Worm (Caenorhabditis elegans) whole organism, L4 larva: ENCODE measurements around the gene gbh-2.

Experiments used
- D1046.2 ChIP-seq: fragments of 200-800 bp; sonication (Bioruptor generic); IDR thresholded peaks from 2 replicates; pipeline ENCODE4 v1.3.6; 2022; ENCODE audit warnings: missing genetic modification characterization, missing compliant biosample characterization
- F10B5.3 ChIP-seq: sonication (generic microtip); optimal IDR thresholded peaks from 2 replicates; lab custom pipeline; 2016; ENCODE audit warnings: mild to moderate bottlenecking, missing genetic modification characterization, missing compliant biosample characterization
- F44E2.7 ChIP-seq: fragments of 200-800 bp; sonication (Bioruptor generic); IDR thresholded peaks from 2 replicates; pipeline ENCODE4 v2.1.2; 2022; ENCODE audit warnings: missing genetic modification characterization, missing compliant biosample characterization
- F49E8.2 ChIP-seq: sonication (generic microtip); optimal IDR thresholded peaks from 2 replicates; lab custom pipeline; 2016; ENCODE audit warnings: missing compliant biosample characterization, mild to moderate bottlenecking, missing genetic modification characterization, borderline replicate concordance
- T20F7.1 ChIP-seq: fragments of 200-800 bp; sonication (Bioruptor generic); optimal IDR thresholded peaks from 2 replicates; lab custom pipeline; 2018; ENCODE audit warnings: mild to moderate bottlenecking, missing genetic modification characterization, missing compliant biosample characterization
- Y105C5A.15 ChIP-seq: fragments of 200-800 bp; sonication (Bioruptor generic); IDR thresholded peaks from 2 replicates; pipeline ENCODE4 v1.3.6; 2022; ENCODE audit warnings: missing genetic modification characterization, missing compliant biosample characterization
- Y5F2A.4 ChIP-seq: fragments of 200-800 bp; sonication (Bioruptor generic); optimal IDR thresholded peaks from 2 replicates; lab custom pipeline; 2018; ENCODE audit warnings: mild to moderate bottlenecking, missing genetic modification characterization, missing compliant biosample characterization
- Y75B8A.6 ChIP-seq: fragments of 200-800 bp; sonication (Bioruptor generic); IDR thresholded peaks from 2 replicates; pipeline ENCODE4 v1.3.6; 2022; ENCODE audit warnings: missing genetic modification reagents, missing genetic modification characterization, missing compliant biosample characterization
- ZK337.2 ChIP-seq: fragments of 200-800 bp; sonication (Bioruptor generic); IDR thresholded peaks from 2 replicates; pipeline ENCODE4 v1.3.6; 2022; ENCODE audit warnings: missing genetic modification reagents, missing genetic modification characterization, missing compliant biosample characterization
- ama-1 ChIP-seq: fragments of 150-350 bp; optimal IDR thresholded peaks from 2 replicates; lab custom pipeline; 2014; ENCODE audit warnings: inconsistent platforms, mixed read lengths
- ceh-32 ChIP-seq: sonication (generic microtip); optimal IDR thresholded peaks from 2 replicates; lab custom pipeline; 2016; ENCODE audit warnings: mild to moderate bottlenecking, missing genetic modification characterization, missing compliant biosample characterization; ENCODE audit not compliant: poor library complexity
- ceh-82 ChIP-seq: sonication (generic microtip); optimal IDR thresholded peaks from 2 replicates; lab custom pipeline; 2017; ENCODE audit warnings: missing biosample characterization, missing genetic modification characterization
- ces-1 ChIP-seq: fragments of 150-350 bp; sonication (generic microtip); optimal IDR thresholded peaks from 4 replicates; lab custom pipeline; 2014; ENCODE audit warnings: missing biosample characterization, missing genetic modification reagents, missing genetic modification characterization
- cey-2 ChIP-seq: sonication (generic microtip); optimal IDR thresholded peaks from 3 replicates; lab custom pipeline; 2017; ENCODE audit warnings: missing genetic modification characterization, mild to moderate bottlenecking, missing compliant biosample characterization, antibody characterized with exemption, borderline replicate concordance; ENCODE audit not compliant: insufficient read depth
- daf-19 ChIP-seq: fragments of 200-800 bp; sonication (Bioruptor generic); conservative IDR thresholded peaks from 2 replicates; pipeline ENCODE4 v1.3.6; 2022; ENCODE audit warnings: missing genetic modification characterization, missing compliant biosample characterization
- dmd-6 ChIP-seq: fragments of 200-800 bp; sonication (Bioruptor generic); IDR thresholded peaks from 2 replicates; pipeline ENCODE4 v1.3.6; 2022; ENCODE audit warnings: missing genetic modification reagents, missing genetic modification characterization, missing compliant biosample characterization
- dmd-8 ChIP-seq: fragments of 200-800 bp; sonication (Bioruptor generic); IDR thresholded peaks from 2 replicates; pipeline ENCODE4 v1.3.6; 2022; ENCODE audit warnings: missing genetic modification characterization, missing compliant biosample characterization
- dmd-9 ChIP-seq: fragments of 200-800 bp; sonication (Bioruptor generic); IDR thresholded peaks from 2 replicates; pipeline ENCODE4 v1.3.6; 2022; ENCODE audit warnings: missing genetic modification reagents, missing genetic modification characterization, missing compliant biosample characterization
- dpl-1 ChIP-seq: fragments of 150-350 bp; optimal IDR thresholded peaks from 2 replicates; lab custom pipeline; 2014; ENCODE audit warnings: missing biosample characterization, missing genetic modification reagents, missing genetic modification characterization
- egl-27 ChIP-seq: sonication (generic microtip); optimal IDR thresholded peaks from 3 replicates; lab custom pipeline; 2017; ENCODE audit warnings: missing biosample characterization, missing genetic modification reagents, missing genetic modification characterization
- gei-8 ChIP-seq: fragments of 200-800 bp; sonication (Bioruptor generic); optimal IDR thresholded peaks from 2 replicates; lab custom pipeline; 2018; ENCODE audit warnings: mild to moderate bottlenecking, missing genetic modification characterization, missing compliant biosample characterization
- hif-1 ChIP-seq, 2 experiments: sonication (generic microtip); optimal IDR thresholded peaks; 2 replicates each; lab custom pipeline; 2016 to 2017; ENCODE audit warnings: missing compliant biosample characterization in 2 of 2, missing genetic modification characterization in 2 of 2, missing genetic modification reagents in 2 of 2, missing genotype in 2 of 2, mild to moderate bottlenecking in 1 of 2
- hlh-30 ChIP-seq: sonication (generic microtip); optimal IDR thresholded peaks from 2 replicates; lab custom pipeline; 2017; ENCODE audit warnings: antibody characterized with exemption, mild to moderate bottlenecking, missing genetic modification characterization, missing compliant biosample characterization; ENCODE audit not compliant: insufficient read depth
- hmg-1.1 ChIP-seq: fragments of 200-800 bp; sonication (Bioruptor generic); IDR thresholded peaks from 2 replicates; pipeline ENCODE4 v1.3.6; 2022; ENCODE audit warnings: missing genetic modification reagents, missing genetic modification characterization, missing compliant biosample characterization
- lin-1 ChIP-seq: fragments of 200-800 bp; sonication (Bioruptor generic); IDR thresholded peaks from 2 replicates; pipeline ENCODE4 v1.3.6; 2022; ENCODE audit warnings: missing genetic modification reagents, missing genetic modification characterization, missing compliant biosample characterization
- lin-13 ChIP-seq: fragments of 150-350 bp; optimal IDR thresholded peaks from 2 replicates; lab custom pipeline; 2014; ENCODE audit warnings: missing biosample characterization, missing genetic modification reagents, missing genetic modification characterization
- lin-15B ChIP-seq: fragments of 150-350 bp; sonication (generic microtip); optimal IDR thresholded peaks from 3 replicates; lab custom pipeline; 2014; ENCODE audit warnings: missing biosample characterization, missing genetic modification characterization
- lin-38 ChIP-seq: fragments of 200-800 bp; sonication (Bioruptor generic); IDR thresholded peaks from 2 replicates; pipeline ENCODE4 v1.3.6; 2022; ENCODE audit warnings: missing genetic modification reagents, missing genetic modification characterization, missing compliant biosample characterization
- mdt-29 ChIP-seq: fragments of 200-800 bp; sonication (Bioruptor generic); IDR thresholded peaks from 2 replicates; pipeline ENCODE4 v1.3.6; 2022; ENCODE audit warnings: missing genetic modification reagents, missing genetic modification characterization, missing compliant biosample characterization
- mep-1 ChIP-seq: fragments of 150-350 bp; sonication (generic microtip); optimal IDR thresholded peaks from 3 replicates; lab custom pipeline; 2014; ENCODE audit warnings: missing biosample characterization, missing genetic modification characterization
- mes-2 ChIP-seq: sonication (generic microtip); optimal IDR thresholded peaks from 2 replicates; lab custom pipeline; 2016; ENCODE audit warnings: missing genotype, mild to moderate bottlenecking, missing genetic modification characterization, missing compliant biosample characterization; ENCODE audit not compliant: poor library complexity, severe bottlenecking
- mxl-2 ChIP-seq: fragments of 200-800 bp; sonication (Bioruptor generic); conservative IDR thresholded peaks from 2 replicates; pipeline ENCODE4 v1.3.6; 2022; ENCODE audit warnings: missing genetic modification reagents, missing genetic modification characterization, missing compliant biosample characterization
- mxl-3 ChIP-seq: fragments of 200-800 bp; sonication (Bioruptor generic); optimal IDR thresholded peaks from 2 replicates; lab custom pipeline; 2018; ENCODE audit warnings: mild to moderate bottlenecking, missing genetic modification characterization, missing compliant biosample characterization
- nhr-102 ChIP-seq: sonication (generic microtip); optimal IDR thresholded peaks from 2 replicates; lab custom pipeline; 2016; ENCODE audit warnings: mild to moderate bottlenecking, missing genetic modification characterization, moderate library complexity, missing compliant biosample characterization
- nhr-11 ChIP-seq: fragments of 150-350 bp; optimal IDR thresholded peaks from 2 replicates; lab custom pipeline; 2014; ENCODE audit warnings: missing biosample characterization, missing genetic modification characterization
- nhr-237 ChIP-seq: sonication (generic microtip); optimal IDR thresholded peaks from 2 replicates; lab custom pipeline; 2017; ENCODE audit warnings: missing biosample characterization, missing genetic modification characterization
- nhr-25 ChIP-seq: sonication (generic microtip); optimal IDR thresholded peaks from 2 replicates; lab custom pipeline; 2017; ENCODE audit warnings: missing genetic modification characterization, mild to moderate bottlenecking, missing compliant biosample characterization, antibody characterized with exemption, moderate library complexity, borderline replicate concordance; ENCODE audit not compliant: insufficient read depth
- nhr-28 ChIP-seq: fragments of 150-350 bp; optimal IDR thresholded peaks from 2 replicates; lab custom pipeline; 2014; ENCODE audit warnings: missing biosample characterization, missing genetic modification characterization
- nhr-48 ChIP-seq: sonication (generic microtip); optimal IDR thresholded peaks from 2 replicates; lab custom pipeline; 2016; ENCODE audit warnings: mild to moderate bottlenecking, missing genetic modification characterization, missing compliant biosample characterization
- nhr-77 ChIP-seq: fragments of 150-350 bp; optimal IDR thresholded peaks from 2 replicates; lab custom pipeline; 2014; ENCODE audit warnings: missing biosample characterization, missing genetic modification characterization
- rbr-2 ChIP-seq: sonication (generic microtip); optimal IDR thresholded peaks from 2 replicates; lab custom pipeline; 2016; ENCODE audit warnings: missing genotype, missing genetic modification characterization, missing compliant biosample characterization
- snpc-1.2 ChIP-seq: fragments of 200-800 bp; sonication (Bioruptor generic); IDR thresholded peaks from 2 replicates; pipeline ENCODE4 v1.3.6; 2022; ENCODE audit warnings: missing genetic modification reagents, missing genetic modification characterization, missing compliant biosample characterization
- tag-97 ChIP-seq: fragments of 200-800 bp; sonication (Bioruptor generic); IDR thresholded peaks from 2 replicates; pipeline ENCODE4 v1.3.6; 2022; ENCODE audit warnings: missing genetic modification characterization, missing compliant biosample characterization
- tra-1 ChIP-seq: fragments of 200-800 bp; sonication (Bioruptor generic); IDR thresholded peaks from 2 replicates; pipeline ENCODE4 v1.3.6; 2022; ENCODE audit warnings: missing genetic modification reagents, missing genetic modification characterization, missing compliant biosample characterization
- vab-7 ChIP-seq: fragments of 200-800 bp; sonication (Bioruptor generic); IDR thresholded peaks from 2 replicates; pipeline ENCODE4 v1.3.6; 2022; ENCODE audit warnings: missing genetic modification reagents, missing genetic modification characterization, missing compliant biosample characterization
- zfp-2 ChIP-seq: sonication (generic microtip); optimal IDR thresholded peaks from 2 replicates; lab custom pipeline; 2016; ENCODE audit warnings: mild to moderate bottlenecking, missing genetic modification characterization, missing compliant biosample characterization
- zip-2 ChIP-seq: fragments of 150-350 bp; optimal IDR thresholded peaks from 2 replicates; lab custom pipeline; 2014; ENCODE audit warnings: missing biosample characterization, missing genetic modification characterization

The gbh-2 gene

DNA sequence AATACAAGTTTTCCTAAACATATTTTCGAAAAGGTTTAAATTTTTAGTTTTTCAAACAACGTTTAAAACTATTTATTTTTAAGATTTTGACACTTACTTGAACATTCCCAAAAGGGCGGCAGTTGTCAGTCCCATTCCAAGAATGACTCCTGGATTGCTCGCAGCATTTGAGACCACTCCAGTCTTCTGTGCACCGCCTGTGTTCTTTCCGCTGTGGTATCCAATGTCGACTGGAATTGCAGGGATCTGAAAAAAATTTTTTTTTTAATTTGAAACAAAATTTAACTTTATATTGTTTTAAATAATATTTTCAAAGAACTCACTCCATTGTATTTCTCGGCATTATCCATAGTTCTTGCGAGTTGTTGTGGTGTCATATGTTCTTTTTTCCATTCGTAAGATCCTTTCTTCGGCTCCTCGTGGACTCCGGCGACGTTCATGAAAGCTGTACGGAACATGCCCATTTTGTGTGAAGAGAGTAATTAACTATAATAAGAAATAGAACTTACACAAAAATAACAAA is 3.9 kb upstream of the gbh-2 start, which contains the start of gene M05D6.5 (continued):
- no peak for TF ChIP-seq lin-15B

DNA sequence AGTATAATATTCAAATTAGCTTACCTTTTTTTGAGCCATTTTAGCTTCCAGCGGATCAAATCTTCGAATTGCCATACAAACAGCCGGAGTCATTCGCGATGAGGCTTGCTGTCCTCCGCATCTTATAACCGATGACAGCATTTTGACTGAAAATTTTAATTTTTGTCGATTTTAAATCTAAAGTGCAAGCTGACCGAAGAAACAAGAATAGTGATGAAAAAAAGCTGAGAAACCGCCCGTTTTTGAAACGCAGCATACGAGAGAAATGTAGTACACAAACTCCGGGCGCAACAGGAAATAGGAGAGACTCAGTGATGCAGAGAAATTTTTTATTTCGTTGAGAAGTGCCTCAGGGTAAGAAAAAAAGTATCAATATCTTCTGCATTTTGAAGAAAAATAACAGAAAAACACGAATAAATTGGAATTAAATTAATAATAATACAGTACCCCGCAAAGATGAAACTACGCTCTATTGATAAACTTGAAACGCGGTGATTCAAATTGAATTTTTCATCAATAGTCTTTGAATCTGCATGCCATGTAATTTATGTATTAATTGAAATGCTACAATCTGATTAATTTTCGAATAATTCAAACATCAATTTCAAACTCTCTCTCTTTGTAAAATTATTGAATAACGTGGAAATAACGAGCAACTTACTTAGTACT is 2.4 kb upstream of the gbh-2 start:
- TF ChIP-seq rbr-2 (tag; lab: Kevin White, UChicago) (no peak), ama-1 (lab: Kevin White, UChicago) (peak; percentile 26), mes-2 (tag; lab: Kevin White, UChicago) (no peak), F10B5.3 (tag; lab: Kevin White, UChicago) (no peak), mxl-2 (GFP tag; lab: Robert Waterston, UW) (no peak), ces-1 (GFP tag; lab: Kevin White, UChicago) (no peak), Y5F2A.4 (GFP tag; lab: Kevin White, UChicago) (no peak), ceh-32 (tag; lab: Kevin White, UChicago) (no peak), T20F7.1 (GFP tag; lab: Kevin White, UChicago) (peak; percentile 45), egl-27 (tag; lab: Kevin White, UChicago) (no peak), zfp-2 (no peak), zip-2 (tag; lab: Kevin White, UChicago) (no peak), nhr-11 (tag; lab: Kevin White, UChicago) (peak; percentile 40), lin-38 (peak; percentile 46), hif-1 (tag; optimal IDR thresholded peaks at IDR 0.05; lab: Kevin White, UChicago) (no peak), ZK337.2 (GFP tag; lab: Robert Waterston, UW) (no peak), mep-1 (tag; lab: Kevin White, UChicago) (no peak), nhr-28 (tag; lab: Kevin White, UChicago) (peak; percentile 99), vab-7 (GFP tag; lab: Robert Waterston, UW) (no peak), dmd-8 (GFP tag; lab: Robert Waterston, UW) (no peak), gei-8 (no peak), hlh-30 (tag; lab: Kevin White, UChicago) (no peak), tag-97 (GFP tag; lab: Robert Waterston, UW) (no peak), nhr-25 (no peak), nhr-237 (no peak), F44E2.7 (GFP tag; lab: Robert Waterston, UW) (no peak), ceh-82 (tag; lab: Kevin White, UChicago) (no peak), lin-15B (no peak), cey-2 (tag; lab: Kevin White, UChicago) (no peak), Y105C5A.15 (no peak), lin-13 (no peak), lin-1 (no peak), D1046.2 (no peak), F49E8.2 (tag; lab: Kevin White, UChicago) (no peak), dmd-9 (GFP tag; lab: Robert Waterston, UW) (no peak), nhr-48 (no peak), snpc-1.2 (GFP tag; lab: Robert Waterston, UW) (0 out of 2 replicates have a peak, but pooled peaks have one; percentile 34), dmd-6 (GFP tag; lab: Robert Waterston, UW) (peak; percentile 26; the same call in 1 of the 2 replicates), dpl-1 (GFP tag; lab: Kevin White, UChicago) (peak; percentile 23), mdt-29 (GFP tag; lab: Robert Waterston, UW) (no peak), nhr-77 (tag; lab: Kevin White, UChicago) (peak; percentile 37), Y75B8A.6 (GFP tag; lab: Robert Waterston, UW) (no peak), daf-19 (GFP tag; lab: Robert Waterston, UW) (no peak), hmg-1.1 (GFP tag; lab: Robert Waterston, UW) (no peak), mxl-3 (peak; percentile 14), tra-1 (GFP tag; lab: Robert Waterston, UW) (no peak), nhr-102 (tag; lab: Kevin White, UChicago) (no peak)
